Worm (Caenorhabditis elegans): ENCODE data around the gene col-89.

col-89 gene

DNA sequence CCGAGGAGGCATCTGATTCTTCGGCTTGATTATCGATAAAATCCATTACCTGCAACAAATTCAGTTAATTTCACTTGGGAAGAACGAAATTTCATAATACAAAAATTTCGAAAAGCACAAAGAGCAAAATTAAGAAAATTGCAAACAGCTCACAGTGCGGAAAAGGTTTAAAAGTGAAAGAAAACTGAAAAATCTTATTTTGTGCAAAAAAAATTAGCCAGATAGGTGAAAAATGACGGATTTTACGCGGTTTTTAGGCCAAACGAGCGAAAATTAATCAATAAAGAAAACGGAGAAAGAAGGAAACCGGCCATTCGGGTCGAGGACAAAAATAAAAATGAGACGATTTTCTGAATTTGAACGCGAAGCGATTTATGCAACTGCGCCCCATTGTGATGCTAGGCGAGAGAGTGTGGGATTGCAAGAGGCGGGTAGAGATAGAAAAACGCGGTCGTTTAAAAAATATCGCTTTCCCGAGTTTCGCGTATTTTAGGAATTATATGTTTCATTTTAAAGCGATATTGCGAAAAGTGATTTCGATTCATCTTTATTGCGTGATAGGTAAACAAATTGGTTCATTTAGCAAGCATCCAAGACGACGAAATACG lies 27.2 kb upstream of the col-89 start, which contains the start of gene emb-5:
Gene emb-5, minus strand, starts transcription at position 51 of the 608 bp plus-strand sequence.
- TF ChIP-seq hnd-1 (tag; optimal IDR thresholded peaks at IDR 0.05) (no peak), flt-1 (GFP tag; IDR thresholded peaks at IDR 0.05) (no peak), ets-7 (tag; optimal IDR thresholded peaks at IDR 0.05) (no peak), aly-1 (tag; optimal IDR thresholded peaks at IDR 0.05) (no peak), pes-1 (GFP tag; IDR thresholded peaks at IDR 0.05) (no peak), hmg-4 (GFP tag; optimal IDR thresholded peaks at IDR 0.05) (no peak), ceh-36 (tag; optimal IDR thresholded peaks at IDR 0.05) (no peak), tbx-11 (GFP tag; IDR thresholded peaks at IDR 0.05) (no peak), tbx-37 (GFP tag; conservative IDR thresholded peaks at IDR 0.05) (no peak), ceh-13 (GFP tag; optimal IDR thresholded peaks at IDR 0.05) (no peak), F13C5.2 (tag; optimal IDR thresholded peaks at IDR 0.05) (no peak)

DNA sequence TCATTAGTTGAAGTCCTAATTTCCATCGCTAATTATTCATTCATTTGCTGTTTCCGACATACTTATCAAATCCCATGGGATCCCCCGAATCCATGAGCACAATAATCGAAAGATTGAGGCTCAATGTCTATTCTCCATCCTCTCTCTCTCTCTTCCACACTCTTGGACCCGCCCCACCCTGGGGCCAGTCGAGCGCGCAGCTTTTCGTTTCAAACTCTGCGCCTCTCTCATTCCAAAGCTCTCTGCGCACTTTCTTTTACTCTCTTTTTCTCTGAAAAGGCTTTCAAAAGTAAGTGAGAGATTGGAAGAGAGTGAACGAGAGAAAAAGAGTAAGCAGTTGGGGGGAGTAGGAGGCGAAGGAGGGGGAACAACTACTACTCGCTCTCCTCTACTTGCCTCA lies 26.2 kb upstream of the col-89 start, which contains the start of gene acy-1:
Gene acy-1, plus strand, starts transcription at position 346 of the 400 bp plus-strand sequence.
- TF ChIP-seq hnd-1 (tag; optimal IDR thresholded peaks at IDR 0.05), result no peak
- peak; percentile 11 for TF ChIP-seq F13C5.2 (tag; optimal IDR thresholded peaks at IDR 0.05)
- peak; percentile 56 for TF ChIP-seq hmg-4 (GFP tag; optimal IDR thresholded peaks at IDR 0.05)

DNA sequence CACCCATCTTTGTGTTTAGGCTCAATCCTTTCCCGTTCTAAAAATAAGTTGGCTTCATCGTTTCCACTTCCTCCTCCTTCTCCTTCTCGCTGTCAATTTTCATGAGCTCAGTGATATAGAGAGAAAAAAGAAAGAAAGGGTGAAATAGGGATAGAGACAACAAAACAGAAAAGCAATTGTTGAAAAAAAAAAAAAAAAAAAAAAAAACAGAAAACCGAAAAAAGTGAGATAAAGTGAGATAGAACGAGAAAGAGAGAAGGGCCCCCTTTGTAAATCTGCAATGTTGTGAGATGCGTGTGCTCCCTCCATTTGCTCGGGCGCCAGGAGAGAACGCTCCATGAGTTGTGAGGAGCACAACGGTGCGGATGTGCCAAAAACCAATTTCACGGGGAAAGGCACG lies 24.0 kb upstream of the col-89 start:
- TF ChIP-seq aly-1 (tag; optimal IDR thresholded peaks at IDR 0.05) (no peak), ama-1 (optimal IDR thresholded peaks at IDR 0.05) (no peak), hmbx-1 (tag; optimal IDR thresholded peaks at IDR 0.05) (no peak), flt-1 (GFP tag; IDR thresholded peaks at IDR 0.05) (no peak), B0310.2 (tag; optimal IDR thresholded peaks at IDR 0.05) (no peak), ceh-13 (GFP tag; optimal IDR thresholded peaks at IDR 0.05) (no peak), ceh-36 (tag; optimal IDR thresholded peaks at IDR 0.05) (no peak), pes-1 (GFP tag; IDR thresholded peaks at IDR 0.05) (no peak), ets-7 (tag; optimal IDR thresholded peaks at IDR 0.05) (no peak)

DNA sequence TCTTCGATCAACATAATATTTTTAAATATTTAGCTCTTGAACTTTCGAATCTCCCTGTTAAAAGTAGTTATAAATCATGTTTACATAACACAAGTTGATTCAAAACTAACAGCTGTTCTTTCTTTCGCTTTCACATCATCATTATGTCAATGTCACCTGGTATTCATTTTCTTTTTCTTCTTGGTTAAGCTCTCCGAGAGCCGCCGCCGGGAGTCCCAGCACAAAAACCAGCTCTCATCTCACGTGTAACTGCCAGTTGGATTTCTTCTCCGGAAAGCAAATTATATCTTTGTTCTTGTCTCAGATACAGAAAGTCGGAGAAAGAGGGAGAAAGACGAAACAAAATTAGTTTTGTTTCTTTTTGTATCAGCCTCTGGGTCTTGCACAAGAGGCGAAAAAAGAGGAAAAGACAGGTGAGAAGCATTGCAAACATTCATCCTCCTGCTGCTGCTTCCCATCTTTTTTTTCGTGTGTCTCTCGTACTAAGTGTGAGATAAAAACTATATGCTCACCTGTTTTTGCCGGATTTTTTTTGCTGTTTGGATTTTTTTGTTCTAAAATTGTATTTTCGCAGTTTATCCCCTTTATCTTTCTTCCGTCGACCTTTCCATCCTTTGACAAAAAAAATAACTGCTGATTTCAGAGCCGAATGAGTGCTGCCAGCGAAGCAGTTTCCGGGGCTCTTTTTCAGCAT lies 16.5 kb upstream of the col-89 start, which contains the start of gene F17C8.3:
Gene F17C8.3, plus strand, starts transcription at position 644 of the 694 bp plus-strand sequence.
- TF ChIP-seq hnd-1 (tag; optimal IDR thresholded peaks at IDR 0.05) (no peak), hmg-4 (GFP tag; optimal IDR thresholded peaks at IDR 0.05) (no peak), hmbx-1 (tag; optimal IDR thresholded peaks at IDR 0.05) (no peak), F13C5.2 (tag; optimal IDR thresholded peaks at IDR 0.05) (no peak), B0310.2 (tag; optimal IDR thresholded peaks at IDR 0.05) (no peak), flt-1 (GFP tag; IDR thresholded peaks at IDR 0.05) (no peak), ama-1 (optimal IDR thresholded peaks at IDR 0.05) (no peak), ets-7 (tag; optimal IDR thresholded peaks at IDR 0.05) (no peak), tbx-37 (GFP tag; conservative IDR thresholded peaks at IDR 0.05) (no peak), ceh-13 (GFP tag; optimal IDR thresholded peaks at IDR 0.05) (no peak), scrt-1 (GFP tag; IDR thresholded peaks at IDR 0.05) (no peak), tbx-11 (GFP tag; IDR thresholded peaks at IDR 0.05) (no peak), pes-1 (GFP tag; IDR thresholded peaks at IDR 0.05) (no peak), tra-4 (tag; optimal IDR thresholded peaks at IDR 0.05) (no peak), ceh-36 (tag; optimal IDR thresholded peaks at IDR 0.05) (no peak), sea-1 (GFP tag; conservative IDR thresholded peaks at IDR 0.05) (no peak), aly-1 (tag; optimal IDR thresholded peaks at IDR 0.05) (no peak)

DNA sequence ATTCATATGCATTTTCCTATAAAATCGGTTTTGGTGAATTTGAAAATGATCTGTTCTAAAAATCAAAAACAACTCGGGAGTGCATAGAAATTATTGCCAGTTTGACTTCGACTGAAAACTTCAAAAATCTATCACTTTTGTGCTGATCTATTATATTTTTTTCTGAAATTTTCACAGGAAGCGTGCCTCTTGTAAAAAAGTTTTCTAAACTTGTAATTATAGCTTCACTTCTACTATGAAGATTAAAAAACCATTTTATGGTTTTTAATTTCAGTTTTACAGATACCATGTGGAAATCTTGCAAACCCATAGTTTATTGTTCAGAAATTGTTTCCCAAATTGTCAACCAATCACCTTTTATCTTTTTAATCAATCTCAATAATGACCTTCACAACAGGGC lies 13.9 kb upstream of the col-89 start, which contains the start of gene F17C8.9:
Gene F17C8.9, plus strand, starts transcription at position 301 of the 400 bp plus-strand sequence.
- TF ChIP-seq tbx-37 (GFP tag; conservative IDR thresholded peaks at IDR 0.05) (no peak), hmg-4 (GFP tag; optimal IDR thresholded peaks at IDR 0.05) (no peak), pes-1 (GFP tag; IDR thresholded peaks at IDR 0.05) (no peak), sea-1 (GFP tag; conservative IDR thresholded peaks at IDR 0.05) (no peak), hmbx-1 (tag; optimal IDR thresholded peaks at IDR 0.05) (no peak), ceh-36 (tag; optimal IDR thresholded peaks at IDR 0.05) (no peak), hnd-1 (tag; optimal IDR thresholded peaks at IDR 0.05) (no peak), tbx-11 (GFP tag; IDR thresholded peaks at IDR 0.05) (no peak), tra-4 (tag; optimal IDR thresholded peaks at IDR 0.05) (no peak), flt-1 (GFP tag; IDR thresholded peaks at IDR 0.05) (no peak), ceh-13 (GFP tag; optimal IDR thresholded peaks at IDR 0.05) (no peak)

DNA sequence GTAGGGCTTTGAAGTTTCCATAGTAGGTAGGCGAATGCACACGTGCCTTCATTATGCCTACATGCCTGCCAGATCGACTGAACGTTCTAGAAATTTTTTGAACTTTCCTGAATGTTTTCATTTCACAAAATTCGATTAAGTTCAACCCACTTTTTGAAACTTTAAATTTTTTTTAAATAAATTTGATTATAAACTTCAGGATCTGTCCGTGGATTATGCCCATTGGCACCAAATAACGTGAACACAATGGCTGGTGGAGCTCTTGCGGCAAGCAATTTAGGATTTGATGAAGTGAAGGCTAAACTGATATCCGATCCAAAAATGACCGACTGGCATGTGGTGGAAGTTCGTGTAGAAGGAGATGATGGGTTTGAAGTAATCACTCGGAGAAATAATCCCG lies 12.5 kb upstream of the col-89 start, which contains the start of gene F17C8.7:
Gene F17C8.7, plus strand, starts transcription at position 301 of the 400 bp plus-strand sequence.
- no peak for TF ChIP-seq ama-1 (optimal IDR thresholded peaks at IDR 0.05)
- no peak for TF ChIP-seq hmbx-1 (tag; optimal IDR thresholded peaks at IDR 0.05)
- TF ChIP-seq ceh-13 (GFP tag; optimal IDR thresholded peaks at IDR 0.05), result no peak
- no peak for TF ChIP-seq flt-1 (GFP tag; IDR thresholded peaks at IDR 0.05)
- TF ChIP-seq ceh-36 (tag; optimal IDR thresholded peaks at IDR 0.05), result no peak
- no peak for TF ChIP-seq ets-7 (tag; optimal IDR thresholded peaks at IDR 0.05)
- no peak for TF ChIP-seq scrt-1 (GFP tag; IDR thresholded peaks at IDR 0.05)
- no peak for TF ChIP-seq pes-1 (GFP tag; IDR thresholded peaks at IDR 0.05)
- TF ChIP-seq F13C5.2 (tag; optimal IDR thresholded peaks at IDR 0.05), result no peak
- no peak for TF ChIP-seq hmg-4 (GFP tag; optimal IDR thresholded peaks at IDR 0.05)
- TF ChIP-seq tra-4 (tag; optimal IDR thresholded peaks at IDR 0.05), result no peak
- no peak for TF ChIP-seq aly-1 (tag; optimal IDR thresholded peaks at IDR 0.05)
- TF ChIP-seq sea-1 (GFP tag; conservative IDR thresholded peaks at IDR 0.05), result no peak
- no peak for TF ChIP-seq hnd-1 (tag; optimal IDR thresholded peaks at IDR 0.05)
- TF ChIP-seq B0310.2 (tag; optimal IDR thresholded peaks at IDR 0.05), result no peak
- no peak for TF ChIP-seq tbx-11 (GFP tag; IDR thresholded peaks at IDR 0.05)
- no peak for TF ChIP-seq tbx-37 (GFP tag; conservative IDR thresholded peaks at IDR 0.05)

DNA sequence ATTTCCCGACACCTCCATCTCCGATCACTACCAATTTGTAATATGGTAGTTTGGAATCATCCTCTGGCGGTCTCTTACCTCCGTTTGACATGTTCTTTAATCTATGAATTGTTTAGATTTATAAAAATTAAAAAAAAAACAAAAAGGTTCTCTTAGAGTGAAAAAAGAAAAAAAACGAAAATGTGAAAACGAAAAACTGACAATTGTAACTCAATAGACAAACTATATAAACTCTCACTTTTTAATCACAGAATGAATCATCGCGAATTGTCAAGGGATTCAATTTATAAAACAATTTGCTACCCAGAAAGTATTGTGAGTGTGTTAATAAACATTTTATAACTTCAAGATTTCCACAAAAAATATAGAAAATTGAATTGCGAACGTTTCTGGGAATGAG lies 8.0 kb upstream of the col-89 start, which contains the start of gene ras-2:
Gene ras-2, minus strand, starts transcription at position 101 of the 400 bp plus-strand sequence.
- no peak for TF ChIP-seq ets-7 (tag; optimal IDR thresholded peaks at IDR 0.05)
- TF ChIP-seq tbx-11 (GFP tag; IDR thresholded peaks at IDR 0.05), result no peak
- no peak for TF ChIP-seq ceh-13 (GFP tag; optimal IDR thresholded peaks at IDR 0.05)
- TF ChIP-seq flt-1 (GFP tag; IDR thresholded peaks at IDR 0.05), result no peak
- no peak for TF ChIP-seq tbx-37 (GFP tag; conservative IDR thresholded peaks at IDR 0.05)
- no peak for TF ChIP-seq F13C5.2 (tag; optimal IDR thresholded peaks at IDR 0.05)
- TF ChIP-seq hmbx-1 (tag; optimal IDR thresholded peaks at IDR 0.05), result no peak
- no peak for TF ChIP-seq pes-1 (GFP tag; IDR thresholded peaks at IDR 0.05)
- no peak for TF ChIP-seq hmg-4 (GFP tag; optimal IDR thresholded peaks at IDR 0.05)
- no peak for TF ChIP-seq aly-1 (tag; optimal IDR thresholded peaks at IDR 0.05)

Data from whole organism, early embryonic.